Fruit fly (Drosophila melanogaster) whole organism, prepupa: ENCODE results near the gene CG14459.

Source experiments
- CG4318 ChIP-seq: fragments of 200-800 bp; sonication (Bioruptor generic); optimal IDR thresholded peaks from 3 replicates; lab custom pipeline; 2017; ENCODE audit warnings: missing biosample characterization, mild to moderate bottlenecking, missing genetic modification characterization
- lz ChIP-seq: fragments of 200-800 bp; sonication (Bioruptor generic); optimal IDR thresholded peaks from 3 replicates; lab custom pipeline; 2016; ENCODE audit warnings: missing biosample characterization, missing genetic modification characterization

dm6 chr3L:22589135-22589534, 48.6 kb downstream of the CG14459 start:
- TF ChIP-seq lz (GFP tag; lab: Kevin White, UChicago) = no peak
- no peak for TF ChIP-seq CG4318 (GFP tag; lab: Kevin White, UChicago)
